Worm (Caenorhabditis elegans) whole organism, L4/young adult: ENCODE measurements around the gene lec-12.

Experiments used
- W03F9.2 ChIP-seq: fragments of 150-350 bp; optimal IDR thresholded peaks from 2 replicates; lab custom pipeline; 2014; ENCODE audit warnings: missing biosample characterization, missing genetic modification characterization
- dao-5 ChIP-seq: sonication (generic microtip); optimal IDR thresholded peaks from 2 replicates; lab custom pipeline; 2016; ENCODE audit warnings: missing genotype, missing genetic modification characterization, moderate library complexity, missing compliant biosample characterization
- him-1 ChIP-seq: sonication (generic microtip); optimal IDR thresholded peaks from 2 replicates; lab custom pipeline; 2016; ENCODE audit warnings: missing genotype, missing genetic modification reagents, missing genetic modification characterization, missing compliant biosample characterization

The lec-12 gene

ce11 chrV:251652-252051 lies 47.5 kb downstream of the lec-12 start, which contains the start of gene oac-39:
Gene oac-39, minus strand, starts transcription at chrV:251752.
- TF ChIP-seq dao-5 (tag; lab: Kevin White, UChicago) (no peak), him-1 (no peak), W03F9.2 (no peak)

ce11 chrV:254591-254990 lies 50.4 kb downstream of the lec-12 start, which contains the start of gene str-121:
Gene str-121, minus strand, starts transcription at chrV:254691.
- no peak for TF ChIP-seq dao-5 (tag; lab: Kevin White, UChicago)
- TF ChIP-seq W03F9.2 = no peak
- TF ChIP-seq him-1 = no peak

- TF ChIP-seq dao-5 (tag; lab: Kevin White, UChicago) = no peak
These were observed 54.5 kb downstream of the lec-12 start, which contains the start of gene nhr-204 for ce11 chrV:258730-259129. Gene nhr-204, minus strand, starts transcription at chrV:258830.
